Fruit fly (Drosophila melanogaster) whole organism, embryonic: ENCODE data around the gene rb.

ENCODE experiments used
- CG11696 ChIP-seq: fragments of 200-800 bp; sonication (Bioruptor generic); IDR thresholded peaks from 2 replicates; pipeline ENCODE4 v1.3.6; 2022; ENCODE audit warnings: missing biosample characterization, missing genetic modification characterization
- CG14050 ChIP-seq: fragments of 200-800 bp; sonication (Bioruptor generic); IDR thresholded peaks from 3 replicates; pipeline ENCODE4 v1.3.6; 2022; ENCODE audit warnings: missing biosample characterization, missing genetic modification characterization
- CG15269 ChIP-seq: fragments of 200-800 bp; sonication (Bioruptor generic); optimal IDR thresholded peaks from 2 replicates; lab custom pipeline; 2018; ENCODE audit warnings: missing biosample characterization, mild to moderate bottlenecking, missing genetic modification characterization, moderate library complexity
- CG1792 ChIP-seq: fragments of 200-800 bp; sonication (Bioruptor generic); optimal IDR thresholded peaks from 2 replicates; lab custom pipeline; 2016; ENCODE audit warnings: missing biosample characterization, missing genetic modification characterization
- CG2875 ChIP-seq: fragments of 200-800 bp; sonication (Bioruptor generic); optimal IDR thresholded peaks from 2 replicates; lab custom pipeline; 2017; ENCODE audit warnings: missing biosample characterization, mild to moderate bottlenecking, missing genetic modification characterization, missing genetic modification reagents
- CG3065 ChIP-seq: fragments of 200-800 bp; sonication (Bioruptor generic); optimal IDR thresholded peaks from 2 replicates; lab custom pipeline; 2016; ENCODE audit warnings: missing biosample characterization, missing genetic modification characterization
- CG34422 ChIP-seq: fragments of 200-800 bp; sonication (Bioruptor generic); IDR thresholded peaks from 3 replicates; pipeline ENCODE4 v1.3.6; 2022; ENCODE audit warnings: missing biosample characterization, missing genetic modification characterization
- CG4404 ChIP-seq: fragments of 200-800 bp; sonication (Bioruptor generic); IDR thresholded peaks from 2 replicates; pipeline ENCODE4 v1.3.6; 2022; ENCODE audit warnings: missing biosample characterization, missing genetic modification characterization
- CG4424 ChIP-seq: fragments of 200-800 bp; sonication (Bioruptor generic); optimal IDR thresholded peaks from 3 replicates; lab custom pipeline; 2016; ENCODE audit warnings: missing biosample characterization, missing genetic modification characterization
- CG6254 ChIP-seq: fragments of 200-800 bp; sonication (Bioruptor generic); optimal IDR thresholded peaks from 3 replicates; lab custom pipeline; 2017; ENCODE audit warnings: mild to moderate bottlenecking, missing biosample characterization, missing genetic modification reagents, missing genetic modification characterization
- CG6813 ChIP-seq: fragments of 200-800 bp; sonication (Bioruptor generic); optimal IDR thresholded peaks from 2 replicates; lab custom pipeline; 2017; ENCODE audit warnings: missing biosample characterization, missing genetic modification characterization, mild to moderate bottlenecking, moderate library complexity, missing genetic modification reagents
- CG7839 ChIP-seq: fragments of 200-800 bp; sonication (Bioruptor generic); optimal IDR thresholded peaks from 3 replicates; lab custom pipeline; 2018; ENCODE audit warnings: missing biosample characterization, mild to moderate bottlenecking, missing genetic modification characterization, moderate library complexity
- CG7987 ChIP-seq: fragments of 200-800 bp; sonication (Bioruptor generic); optimal IDR thresholded peaks from 2 replicates; lab custom pipeline; 2018; ENCODE audit warnings: missing biosample characterization, mild to moderate bottlenecking, missing genetic modification characterization, moderate library complexity
- Deaf1 ChIP-seq: fragments of 200-800 bp; optimal IDR thresholded peaks from 3 replicates; lab custom pipeline; 2019; ENCODE audit warnings: missing biosample characterization, mild to moderate bottlenecking, missing genetic modification characterization, moderate library complexity
- Doc2 ChIP-seq: fragments of 200-800 bp; sonication (Bioruptor generic); IDR thresholded peaks from 2 replicates; pipeline ENCODE4 v1.3.6; 2022; ENCODE audit warnings: missing biosample characterization, missing genetic modification characterization
- GATAe ChIP-seq: fragments of 200-800 bp; sonication (Bioruptor generic); conservative IDR thresholded peaks from 2 replicates; pipeline ENCODE4 v1.3.6; 2022; ENCODE audit warnings: missing biosample characterization, missing genetic modification characterization
- Hand ChIP-seq: fragments of 200-800 bp; sonication (Bioruptor generic); optimal IDR thresholded peaks from 2 replicates; lab custom pipeline; 2017; ENCODE audit warnings: mild to moderate bottlenecking, missing biosample characterization, missing genetic modification reagents, missing genetic modification characterization
- Hey ChIP-seq: fragments of 200-800 bp; sonication (Bioruptor generic); optimal IDR thresholded peaks from 3 replicates; lab custom pipeline; 2018; ENCODE audit warnings: missing biosample characterization, mild to moderate bottlenecking, missing genetic modification characterization
- HmgZ ChIP-seq: fragments of 200-800 bp; sonication (Bioruptor generic); optimal IDR thresholded peaks from 2 replicates; lab custom pipeline; 2018; ENCODE audit warnings: missing biosample characterization, mild to moderate bottlenecking, missing genetic modification characterization
- Hr39 ChIP-seq: fragments of >200 bp; optimal IDR thresholded peaks from 2 replicates; lab custom pipeline; 2017
- Hr51 ChIP-seq, 2 experiments: fragments of 200-800 bp; sonication (Bioruptor generic); optimal IDR thresholded peaks; 2 replicates in 1 of 2; 3 replicates in 1 of 2; lab custom pipeline; 2016 to 2018; ENCODE audit warnings: missing biosample characterization in 2 of 2, missing genetic modification characterization in 2 of 2, mild to moderate bottlenecking in 1 of 2, moderate library complexity in 1 of 2
- Hsf ChIP-seq: fragments of 200-800 bp; sonication (Bioruptor generic); optimal IDR thresholded peaks from 3 replicates; lab custom pipeline; 2016; ENCODE audit warnings: missing biosample characterization, missing genetic modification characterization
- Lpt ChIP-seq: fragments of >200 bp; optimal IDR thresholded peaks from 2 replicates; lab custom pipeline; 2018; ENCODE audit warnings: missing biosample characterization, missing genetic modification characterization
- NC2β ChIP-seq: fragments of 200-800 bp; sonication (Bioruptor generic); optimal IDR thresholded peaks from 2 replicates; lab custom pipeline; 2016; ENCODE audit warnings: missing biosample characterization, missing genetic modification characterization
- NFAT ChIP-seq: fragments of 200-800 bp; sonication (Bioruptor generic); IDR thresholded peaks from 2 replicates; pipeline ENCODE4 v1.3.6; 2022; ENCODE audit warnings: missing biosample characterization, missing genetic modification characterization
- PHDP ChIP-seq: fragments of 200-800 bp; sonication (Bioruptor generic); optimal IDR thresholded peaks from 3 replicates; lab custom pipeline; 2018; ENCODE audit warnings: missing biosample characterization, mild to moderate bottlenecking, missing genetic modification characterization, moderate library complexity
- Spps ChIP-seq: fragments of 200-800 bp; sonication (Bioruptor generic); optimal IDR thresholded peaks from 2 replicates; lab custom pipeline; 2018; ENCODE audit warnings: missing biosample characterization, mild to moderate bottlenecking, missing genetic modification characterization
- al ChIP-seq: fragments of 200-800 bp; sonication (Bioruptor generic); IDR thresholded peaks from 2 replicates; pipeline ENCODE4 v1.3.6; 2022; ENCODE audit warnings: missing biosample characterization, missing genetic modification characterization
- btn ChIP-seq: fragments of 200-800 bp; sonication (Bioruptor generic); optimal IDR thresholded peaks from 2 replicates; lab custom pipeline; 2016; ENCODE audit warnings: missing biosample characterization, missing genetic modification characterization
- cas ChIP-seq: fragments of 200-800 bp; sonication (Bioruptor generic); IDR thresholded peaks from 2 replicates; pipeline ENCODE4 v1.3.6; 2022; ENCODE audit warnings: missing biosample characterization, missing genetic modification characterization
- chif ChIP-seq, 2 experiments: fragments of 200-800 bp; sonication (Bioruptor generic); optimal IDR thresholded peaks; 3 replicates each; lab custom pipeline; 2016; ENCODE audit warnings: missing biosample characterization in 2 of 2, missing genetic modification characterization in 2 of 2
- chinmo ChIP-seq: fragments of 200-800 bp; sonication (Bioruptor generic); IDR thresholded peaks from 4 replicates; pipeline ENCODE4 v1.3.6; 2022; ENCODE audit warnings: missing biosample characterization, missing genetic modification characterization; ENCODE audit not compliant: partially characterized antibody
- dm ChIP-seq: fragments of 200-800 bp; sonication (Bioruptor generic); optimal IDR thresholded peaks from 3 replicates; lab custom pipeline; 2016; ENCODE audit warnings: missing biosample characterization, missing genetic modification characterization
- dysf ChIP-seq: fragments of 200-800 bp; sonication (Bioruptor generic); IDR thresholded peaks from 3 replicates; pipeline ENCODE4 v1.3.6; 2022; ENCODE audit warnings: missing biosample characterization, missing genetic modification characterization
- fd3F ChIP-seq: fragments of 200-800 bp; sonication (Bioruptor generic); optimal IDR thresholded peaks from 2 replicates; lab custom pipeline; 2018; ENCODE audit warnings: missing biosample characterization, mild to moderate bottlenecking, missing genetic modification characterization, moderate library complexity
- inv ChIP-seq: fragments of 200-800 bp; sonication (Bioruptor generic); IDR thresholded peaks from 2 replicates; pipeline ENCODE4 v1.3.6; 2022; ENCODE audit warnings: missing biosample characterization, missing genetic modification characterization; ENCODE audit not compliant: partially characterized antibody
- jumu ChIP-seq: fragments of 200-800 bp; sonication (Bioruptor generic); optimal IDR thresholded peaks from 3 replicates; lab custom pipeline; 2016; ENCODE audit warnings: missing biosample characterization, missing genetic modification characterization
- maf-S ChIP-seq: fragments of 200-800 bp; sonication (Bioruptor generic); optimal IDR thresholded peaks from 2 replicates; lab custom pipeline; 2016; ENCODE audit warnings: missing biosample characterization, missing genetic modification characterization
- nmo ChIP-seq: fragments of 200-800 bp; sonication (Bioruptor generic); optimal IDR thresholded peaks from 2 replicates; lab custom pipeline; 2018; ENCODE audit warnings: missing biosample characterization, mild to moderate bottlenecking, missing genetic modification characterization, moderate library complexity
- prd ChIP-seq, 3 experiments: fragments of >200 bp in 2 of 3; fragments of 200-800 bp in 1 of 3; sonication (Bioruptor generic) in 1 of 3; optimal IDR thresholded peaks in 2 of 3; IDR thresholded peaks in 1 of 3; 2 replicates in 2 of 3; 3 replicates in 1 of 3; pipeline versions ENCODE4 v1.3.6 to Lab custom; 2017 to 2022; ENCODE audit warnings: missing biosample characterization in 1 of 3, missing genetic modification characterization in 1 of 3
- psq ChIP-seq: fragments of 200-800 bp; sonication (Bioruptor generic); optimal IDR thresholded peaks from 2 replicates; lab custom pipeline; 2017; ENCODE audit warnings: missing biosample characterization, missing genetic modification characterization
- ro ChIP-seq: fragments of 200-800 bp; sonication (Bioruptor generic); IDR thresholded peaks from 2 replicates; pipeline ENCODE4 v1.3.6; 2022; ENCODE audit warnings: missing biosample characterization, missing genetic modification characterization
- row ChIP-seq: fragments of 200-800 bp; sonication (Bioruptor generic); IDR thresholded peaks from 3 replicates; pipeline ENCODE4 v1.3.6; 2022; ENCODE audit warnings: missing biosample characterization, missing genetic modification characterization
- schlank ChIP-seq: fragments of 200-800 bp; sonication (Bioruptor generic); optimal IDR thresholded peaks from 2 replicates; lab custom pipeline; 2018; ENCODE audit warnings: missing biosample characterization, mild to moderate bottlenecking, missing genetic modification characterization
- sd ChIP-seq: fragments of 200-800 bp; sonication (Bioruptor generic); optimal IDR thresholded peaks from 3 replicates; lab custom pipeline; 2018; ENCODE audit warnings: missing biosample characterization, mild to moderate bottlenecking, missing genetic modification characterization, moderate library complexity
- sens ChIP-seq: fragments of 200-800 bp; sonication (Bioruptor generic); peaks from one replicate; lab custom pipeline; 2016; ENCODE audit warnings: missing biosample characterization, missing genetic modification characterization
- slp2 ChIP-seq: fragments of 200-800 bp; sonication (Bioruptor generic); optimal IDR thresholded peaks from 2 replicates; lab custom pipeline; 2016; ENCODE audit warnings: missing biosample characterization, missing genetic modification characterization
- tin ChIP-seq: fragments of 200-800 bp; sonication (Bioruptor generic); optimal IDR thresholded peaks from 3 replicates; lab custom pipeline; 2016; ENCODE audit warnings: missing biosample characterization, missing genetic modification characterization
- tio ChIP-seq: fragments of 200-800 bp; sonication (Bioruptor generic); optimal IDR thresholded peaks from 2 replicates; lab custom pipeline; 2017; ENCODE audit warnings: missing biosample characterization, missing genetic modification characterization, inconsistent platforms
- vnd ChIP-seq: fragments of 200-800 bp; sonication (Bioruptor generic); IDR thresholded peaks from 3 replicates; pipeline ENCODE4 v1.3.6; 2022; ENCODE audit warnings: missing biosample characterization, missing genetic modification characterization; ENCODE audit not compliant: partially characterized antibody
- yki ChIP-seq: fragments of >200 bp; optimal IDR thresholded peaks from 3 replicates; lab custom pipeline; 2018
- zen ChIP-seq: fragments of 200-800 bp; sonication (Bioruptor generic); optimal IDR thresholded peaks from 3 replicates; lab custom pipeline; 2018; ENCODE audit warnings: missing biosample characterization, mild to moderate bottlenecking, missing genetic modification characterization, moderate library complexity

The rb gene

dm6 chrX:4505318-4505717 is 35.1 kb downstream of the rb start (continued):
- TF ChIP-seq tio (GFP tag; lab: Kevin White, UChicago): peak; percentile 15
- TF ChIP-seq CG4404 (GFP tag; lab: Robert Waterston, UW): peak; percentile 39
- no peak for TF ChIP-seq Hr39 (lab: Kevin White, UChicago)
- TF ChIP-seq row: peak; percentile 52; the same call in 2 of the 3 replicates
- no peak for TF ChIP-seq CG3065 (GFP tag; lab: Kevin White, UChicago)
- TF ChIP-seq Doc2 (GFP tag; lab: Robert Waterston, UW): no peak
- TF ChIP-seq fd3F (GFP tag; lab: Kevin White, UChicago): no peak
- peak; percentile 19 for TF ChIP-seq Hsf
- TF ChIP-seq dysf (GFP tag; lab: Robert Waterston, UW): 0 out of 3 replicates have a peak, but pooled peaks have one; percentile 12
- TF ChIP-seq CG1792 (GFP tag; lab: Kevin White, UChicago): peak; percentile 1
- TF ChIP-seq yki (lab: Kevin White, UChicago): no peak
- TF ChIP-seq sens (GFP tag; lab: Kevin White, UChicago): peak; percentile 73
- TF ChIP-seq Deaf1 (tag; lab: Kevin White, UChicago): no peak
- no peak for TF ChIP-seq CG2875 (GFP tag; lab: Kevin White, UChicago)
- TF ChIP-seq dm (GFP tag; lab: Kevin White, UChicago): no peak
- TF ChIP-seq tin (GFP tag; lab: Kevin White, UChicago): peak; percentile 12
- TF ChIP-seq NFAT (GFP tag; lab: Robert Waterston, UW): no peak
- TF ChIP-seq CG34422: no peak
- TF ChIP-seq Spps (tag; lab: Kevin White, UChicago): no peak
- TF ChIP-seq inv: no peak
- TF ChIP-seq al (GFP tag; lab: Robert Waterston, UW): no peak
- TF ChIP-seq CG7987 (GFP tag; lab: Kevin White, UChicago): no peak
- peak; percentile 28 for TF ChIP-seq nmo (GFP tag; lab: Kevin White, UChicago)
- no peak for TF ChIP-seq CG4424
- no peak for TF ChIP-seq btn
- no peak for TF ChIP-seq slp2 (GFP tag; lab: Kevin White, UChicago)
- no peak for TF ChIP-seq vnd (GFP tag; lab: Robert Waterston, UW)
- TF ChIP-seq Hey (tag; lab: Kevin White, UChicago): no peak
- no peak for TF ChIP-seq GATAe
- TF ChIP-seq Hr51 (GFP tag; optimal IDR thresholded peaks at IDR 0.05; lab: Kevin White, UChicago): peak in 1 of 2 experiments; percentile 31
- no peak for TF ChIP-seq CG11696 (GFP tag; lab: Robert Waterston, UW)
- peak in 1 of 2 experiments; percentile 50 for TF ChIP-seq chif (GFP tag; optimal IDR thresholded peaks at IDR 0.05; lab: Kevin White, UChicago)
- TF ChIP-seq zen (tag; lab: Kevin White, UChicago): peak; percentile 24
- TF ChIP-seq HmgZ (tag; lab: Kevin White, UChicago): no peak
- TF ChIP-seq chinmo (GFP tag; lab: Robert Waterston, UW): no peak
- no peak for TF ChIP-seq psq
- peak; percentile 17 for TF ChIP-seq CG15269 (tag; lab: Kevin White, UChicago)
- TF ChIP-seq CG6254: peak; percentile 5
- no peak for TF ChIP-seq Lpt
- no peak for TF ChIP-seq NC2β (GFP tag; lab: Kevin White, UChicago)
- TF ChIP-seq ro (GFP tag; lab: Robert Waterston, UW): no peak
- TF ChIP-seq jumu (GFP tag; lab: Kevin White, UChicago): no peak
- TF ChIP-seq maf-S: no peak
- peak; percentile 38 for TF ChIP-seq CG7839
- no peak for TF ChIP-seq cas (GFP tag; lab: Robert Waterston, UW)
- peak; percentile 5 for TF ChIP-seq PHDP (tag; lab: Kevin White, UChicago)
- TF ChIP-seq sd (tag; lab: Kevin White, UChicago): no peak
- TF ChIP-seq CG6813: no peak
- TF ChIP-seq CG14050 (GFP tag; lab: Robert Waterston, UW): no peak
- TF ChIP-seq prd (optimal IDR thresholded peaks at IDR 0.05; lab: Kevin White, UChicago): no peak
- peak; percentile 59; the same call in 2 of the 3 replicates for TF ChIP-seq prd (GFP tag; IDR thresholded peaks at IDR 0.05; lab: Robert Waterston, UW)
- TF ChIP-seq Hand (GFP tag; lab: Kevin White, UChicago): no peak
- TF ChIP-seq schlank (tag; lab: Kevin White, UChicago): no peak
